Fruit fly (Drosophila melanogaster) whole organism: ENCODE measurements around the gene CG10993.

Experiments used
- psq ChIP-seq: fragments of >200 bp; optimal IDR thresholded peaks from 2 replicates; lab custom pipeline; 2017
- usp ChIP-seq: fragments of >200 bp; optimal IDR thresholded peaks from 2 replicates; lab custom pipeline; 2017; ENCODE audit warnings: missing biosample characterization, missing genetic modification characterization, mixed read lengths

- TF ChIP-seq usp (GFP tag; lab: Kevin White, UChicago) (no peak), psq (lab: Kevin White, UChicago) (no peak)
Observed at dm6 chrX:13762372-13762883, 28.5 kb downstream of the CG10993 start, which contains the start of gene rdgB.
